Fruit fly (Drosophila melanogaster) whole organism, embryonic: ENCODE measurements around the gene Ids.

Source experiments
- Abd-B ChIP-seq: fragments of 200-800 bp; sonication (Bioruptor generic); optimal IDR thresholded peaks from 2 replicates; lab custom pipeline; 2018; ENCODE audit warnings: missing biosample characterization, mild to moderate bottlenecking, missing genetic modification characterization, moderate library complexity
- Aef1 ChIP-seq: fragments of 200-800 bp; sonication (Bioruptor generic); IDR thresholded peaks from 3 replicates; pipeline ENCODE4 v1.3.6; 2022; ENCODE audit warnings: missing biosample characterization, missing genetic modification characterization
- BtbVII ChIP-seq: fragments of 200-800 bp; sonication (Bioruptor generic); optimal IDR thresholded peaks from 3 replicates; lab custom pipeline; 2017; ENCODE audit warnings: missing biosample characterization, mild to moderate bottlenecking, missing genetic modification characterization
- CG1024 ChIP-seq: fragments of 200-800 bp; sonication (Bioruptor generic); IDR thresholded peaks from 2 replicates; pipeline ENCODE4 v1.3.6; 2022; ENCODE audit warnings: missing biosample characterization, missing genetic modification characterization
- CG11398 ChIP-seq: fragments of 200-800 bp; sonication (Bioruptor generic); optimal IDR thresholded peaks from 2 replicates; lab custom pipeline; 2016; ENCODE audit warnings: missing biosample characterization, missing genetic modification characterization
- CG11560 ChIP-seq: fragments of 200-800 bp; sonication (Bioruptor generic); IDR thresholded peaks from 3 replicates; pipeline ENCODE4 v1.3.6; 2022; ENCODE audit warnings: missing biosample characterization, missing genetic modification characterization
- CG11723 ChIP-seq: fragments of 200-800 bp; sonication (Bioruptor generic); optimal IDR thresholded peaks from 2 replicates; lab custom pipeline; 2017; ENCODE audit warnings: missing biosample characterization, mild to moderate bottlenecking, missing genetic modification characterization
- CG13296 ChIP-seq: fragments of 200-800 bp; sonication (Bioruptor generic); optimal IDR thresholded peaks from 3 replicates; lab custom pipeline; 2018; ENCODE audit warnings: missing biosample characterization, mild to moderate bottlenecking, missing genetic modification characterization
- CG13894 ChIP-seq: fragments of 200-800 bp; sonication (Bioruptor generic); optimal IDR thresholded peaks from 3 replicates; lab custom pipeline; 2018; ENCODE audit warnings: missing biosample characterization, mild to moderate bottlenecking, missing genetic modification characterization, moderate library complexity
- CG1647 ChIP-seq: fragments of 200-800 bp; sonication (Bioruptor generic); optimal IDR thresholded peaks from 3 replicates; lab custom pipeline; 2016; ENCODE audit warnings: missing biosample characterization, missing genetic modification characterization
- CG17912 ChIP-seq: fragments of 200-800 bp; sonication (Bioruptor generic); optimal IDR thresholded peaks from 2 replicates; lab custom pipeline; 2018; ENCODE audit warnings: missing biosample characterization, mild to moderate bottlenecking, missing genetic modification characterization
- CG18011 ChIP-seq: fragments of 200-800 bp; sonication (Bioruptor generic); optimal IDR thresholded peaks from 2 replicates; lab custom pipeline; 2017; ENCODE audit warnings: missing biosample characterization, missing genetic modification characterization, mild to moderate bottlenecking, moderate library complexity, missing genotype
- CG2875 ChIP-seq: fragments of 200-800 bp; sonication (Bioruptor generic); optimal IDR thresholded peaks from 2 replicates; lab custom pipeline; 2017; ENCODE audit warnings: missing biosample characterization, mild to moderate bottlenecking, missing genetic modification characterization, missing genetic modification reagents
- CG31365 ChIP-seq: fragments of 200-800 bp; sonication (Bioruptor generic); optimal IDR thresholded peaks from 2 replicates; lab custom pipeline; 2018; ENCODE audit warnings: missing biosample characterization, mild to moderate bottlenecking, missing genetic modification characterization
- CG32767 ChIP-seq: fragments of 200-800 bp; sonication (Bioruptor generic); IDR thresholded peaks from 2 replicates; pipeline ENCODE4 v1.3.6; 2022; ENCODE audit warnings: missing biosample characterization, missing genetic modification characterization
- CG34422 ChIP-seq: fragments of 200-800 bp; sonication (Bioruptor generic); IDR thresholded peaks from 3 replicates; pipeline ENCODE4 v1.3.6; 2022; ENCODE audit warnings: missing biosample characterization, missing genetic modification characterization
- CG3838 ChIP-seq: fragments of 200-800 bp; sonication (Bioruptor generic); optimal IDR thresholded peaks from 3 replicates; lab custom pipeline; 2016; ENCODE audit warnings: missing biosample characterization, missing genetic modification characterization
- CG4617 ChIP-seq: fragments of 200-800 bp; sonication (Bioruptor generic); optimal IDR thresholded peaks from 3 replicates; lab custom pipeline; 2016; ENCODE audit warnings: missing biosample characterization, missing genetic modification characterization, borderline replicate concordance
- CG8478 ChIP-seq: fragments of >200 bp; optimal IDR thresholded peaks from 2 replicates; lab custom pipeline; 2018
- Chrac-16 ChIP-seq: fragments of 200-800 bp; sonication (Bioruptor generic); optimal IDR thresholded peaks from 3 replicates; lab custom pipeline; 2016; ENCODE audit warnings: missing biosample characterization, missing genetic modification characterization
- CrebB ChIP-seq: fragments of 200-800 bp; sonication (Bioruptor generic); optimal IDR thresholded peaks from 3 replicates; lab custom pipeline; 2018; ENCODE audit warnings: missing biosample characterization, mild to moderate bottlenecking, missing genetic modification characterization
- D19A ChIP-seq: fragments of 200-800 bp; optimal IDR thresholded peaks from 3 replicates; lab custom pipeline; 2019; ENCODE audit warnings: missing biosample characterization, mild to moderate bottlenecking, missing genetic modification characterization, moderate library complexity
- Dad ChIP-seq: fragments of 200-800 bp; sonication (Bioruptor generic); optimal IDR thresholded peaks from 3 replicates; lab custom pipeline; 2016; ENCODE audit warnings: missing biosample characterization, missing genetic modification characterization
- Doc2 ChIP-seq: fragments of 200-800 bp; sonication (Bioruptor generic); IDR thresholded peaks from 2 replicates; pipeline ENCODE4 v1.3.6; 2022; ENCODE audit warnings: missing biosample characterization, missing genetic modification characterization
- ERR ChIP-seq: fragments of 200-800 bp; sonication (Bioruptor generic); optimal IDR thresholded peaks from 2 replicates; lab custom pipeline; 2016; ENCODE audit warnings: missing biosample characterization, missing genetic modification characterization
- Elba2 ChIP-seq: fragments of 200-800 bp; sonication (Bioruptor generic); optimal IDR thresholded peaks from 3 replicates; lab custom pipeline; 2016; ENCODE audit warnings: missing biosample characterization, missing genetic modification characterization
- Ets65A ChIP-seq: fragments of 200-800 bp; sonication (Bioruptor generic); peaks from one replicate; lab custom pipeline; 2016; ENCODE audit warnings: missing biosample characterization, missing genetic modification characterization
- HLHmδ ChIP-seq: fragments of 200-800 bp; sonication (Bioruptor generic); optimal IDR thresholded peaks from 2 replicates; lab custom pipeline; 2018; ENCODE audit warnings: missing biosample characterization, mild to moderate bottlenecking, missing genetic modification characterization, moderate library complexity
- Hey ChIP-seq: fragments of 200-800 bp; sonication (Bioruptor generic); optimal IDR thresholded peaks from 3 replicates; lab custom pipeline; 2018; ENCODE audit warnings: missing biosample characterization, mild to moderate bottlenecking, missing genetic modification characterization
- Hmr ChIP-seq: fragments of 200-800 bp; sonication (Bioruptor generic); optimal IDR thresholded peaks from 3 replicates; lab custom pipeline; 2017; ENCODE audit warnings: mild to moderate bottlenecking, missing biosample characterization, missing genetic modification reagents, missing genetic modification characterization
- Hr39 ChIP-seq: fragments of >200 bp; optimal IDR thresholded peaks from 2 replicates; lab custom pipeline; 2017
- Lim3 ChIP-seq: fragments of 200-800 bp; sonication (Bioruptor generic); IDR thresholded peaks from 2 replicates; pipeline ENCODE4 v1.3.6; 2022; ENCODE audit warnings: missing biosample characterization, missing genetic modification characterization
- PHDP ChIP-seq: fragments of 200-800 bp; sonication (Bioruptor generic); optimal IDR thresholded peaks from 3 replicates; lab custom pipeline; 2018; ENCODE audit warnings: missing biosample characterization, mild to moderate bottlenecking, missing genetic modification characterization, moderate library complexity
- Sry-β ChIP-seq: fragments of 200-800 bp; sonication (Bioruptor generic); optimal IDR thresholded peaks from 2 replicates; lab custom pipeline; 2018; ENCODE audit warnings: missing biosample characterization, mild to moderate bottlenecking, missing genetic modification characterization, moderate library complexity
- Usf ChIP-seq: fragments of 200-800 bp; sonication (Bioruptor generic); optimal IDR thresholded peaks from 2 replicates; lab custom pipeline; 2017; ENCODE audit warnings: missing genotype, missing biosample characterization, missing genetic modification characterization
- ab ChIP-seq: fragments of 200-800 bp; sonication (Bioruptor generic); optimal IDR thresholded peaks from 2 replicates; lab custom pipeline; 2016; ENCODE audit warnings: missing biosample characterization, missing genetic modification characterization
- ac ChIP-seq: fragments of 200-800 bp; sonication (Bioruptor generic); optimal IDR thresholded peaks from 3 replicates; lab custom pipeline; 2017; ENCODE audit warnings: missing biosample characterization, mild to moderate bottlenecking, missing genetic modification characterization
- ara ChIP-seq: fragments of 200-800 bp; sonication (Bioruptor generic); IDR thresholded peaks from 2 replicates; pipeline ENCODE4 v1.3.6; 2022; ENCODE audit warnings: missing biosample characterization, missing genetic modification characterization
- az2 ChIP-seq: fragments of 200-800 bp; sonication (Bioruptor generic); optimal IDR thresholded peaks from 3 replicates; lab custom pipeline; 2016; ENCODE audit warnings: missing biosample characterization, missing genetic modification characterization
- br ChIP-seq: fragments of >200 bp; optimal IDR thresholded peaks from 2 replicates; lab custom pipeline; 2017
- crol ChIP-seq: fragments of 200-800 bp; sonication (Bioruptor generic); IDR thresholded peaks from 2 replicates; pipeline ENCODE4 v1.3.6; 2022; ENCODE audit warnings: missing biosample characterization, missing genetic modification characterization
- esg ChIP-seq: fragments of 200-800 bp; sonication (Bioruptor generic); conservative IDR thresholded peaks from 2 replicates; pipeline ENCODE4 v1.3.6; 2022; ENCODE audit warnings: missing biosample characterization, missing genetic modification characterization
- grau ChIP-seq: fragments of 200-800 bp; optimal IDR thresholded peaks from 3 replicates; lab custom pipeline; 2019; ENCODE audit warnings: missing biosample characterization, mild to moderate bottlenecking, missing genetic modification characterization, moderate library complexity
- grn ChIP-seq: fragments of 200-800 bp; sonication (Bioruptor generic); optimal IDR thresholded peaks from 3 replicates; lab custom pipeline; 2017; ENCODE audit warnings: missing biosample characterization, missing genetic modification characterization
- lov ChIP-seq, 2 experiments: fragments of 200-800 bp in 1 of 2; fragments of >200 bp in 1 of 2; sonication (Bioruptor generic) in 1 of 2; IDR thresholded peaks in 1 of 2; optimal IDR thresholded peaks in 1 of 2; 2 replicates in 1 of 2; 3 replicates in 1 of 2; pipeline versions ENCODE4 v1.3.6 to Lab custom; 2017 to 2022; ENCODE audit warnings: missing biosample characterization in 1 of 2, missing genetic modification characterization in 1 of 2
- luna ChIP-seq: fragments of 200-800 bp; sonication (Bioruptor generic); optimal IDR thresholded peaks from 2 replicates; lab custom pipeline; 2016; ENCODE audit warnings: missing biosample characterization, missing genetic modification characterization
- onecut ChIP-seq: fragments of 200-800 bp; sonication (Bioruptor generic); IDR thresholded peaks from 2 replicates; pipeline ENCODE4 v1.3.6; 2022; ENCODE audit warnings: missing biosample characterization, missing genetic modification characterization
- pb ChIP-seq: fragments of 200-800 bp; sonication (Bioruptor generic); optimal IDR thresholded peaks from 3 replicates; lab custom pipeline; 2016; ENCODE audit warnings: missing biosample characterization, missing genetic modification characterization
- peb ChIP-seq: fragments of 200-800 bp; sonication (Bioruptor generic); IDR thresholded peaks from 2 replicates; pipeline ENCODE4 v1.3.6; 2022; ENCODE audit warnings: missing biosample characterization, missing genetic modification characterization
- scrt ChIP-seq: fragments of 200-800 bp; sonication (Bioruptor generic); optimal IDR thresholded peaks from 2 replicates; lab custom pipeline; 2018; ENCODE audit warnings: missing biosample characterization, mild to moderate bottlenecking, missing genetic modification characterization, moderate library complexity

Gene Ids

dm6 chr3L:3418207-3419086 lies 40.4 kb downstream of the Ids start (continued):
- TF ChIP-seq CG3838 (peak; percentile 46), crol (GFP tag; lab: Robert Waterston, UW) (peak; percentile 100), CG2875 (GFP tag; lab: Kevin White, UChicago) (peak; percentile 41), peb (peak; percentile 39; the same call in 1 of the 2 replicates), Hmr (GFP tag; lab: Kevin White, UChicago) (peak; percentile 77), ara (peak; percentile 78), Chrac-16 (GFP tag; lab: Kevin White, UChicago) (peak; percentile 30), CG11723 (GFP tag; lab: Kevin White, UChicago) (peak; percentile 65), CG1647 (GFP tag; lab: Kevin White, UChicago) (peak; percentile 26), CG17912 (GFP tag; lab: Kevin White, UChicago) (peak; percentile 93), Doc2 (GFP tag; lab: Robert Waterston, UW) (no peak), Elba2 (GFP tag; lab: Kevin White, UChicago) (no peak), Usf (peak; percentile 21), Dad (GFP tag; lab: Kevin White, UChicago) (peak; percentile 69), D19A (tag; lab: Kevin White, UChicago) (peak; percentile 40), az2 (peak; percentile 43), Hr39 (lab: Kevin White, UChicago) (no peak), br (no peak), CrebB (tag; lab: Kevin White, UChicago) (peak; percentile 37), CG34422 (peak; percentile 63), CG18011 (peak; percentile 11), Aef1 (GFP tag; lab: Robert Waterston, UW) (peak; percentile 79), CG31365 (tag; lab: Kevin White, UChicago) (peak; percentile 60), HLHmδ (peak; percentile 88), scrt (GFP tag; lab: Kevin White, UChicago) (peak; percentile 70), CG11560 (tag; lab: Robert Waterston, UW) (peak; percentile 52; the same call in 1 of the 3 replicates), Abd-B (GFP tag; lab: Kevin White, UChicago) (peak; percentile 30), Hey (tag; lab: Kevin White, UChicago) (peak; percentile 86), esg (GFP tag; lab: Robert Waterston, UW) (peak; percentile 79), pb (GFP tag; lab: Kevin White, UChicago) (peak; percentile 45), Ets65A (GFP tag; lab: Kevin White, UChicago) (peak; percentile 93), ERR (GFP tag; lab: Kevin White, UChicago) (peak; percentile 63), ac (GFP tag; lab: Kevin White, UChicago) (no peak), BtbVII (peak; percentile 77), grau (tag; lab: Kevin White, UChicago) (peak; percentile 63), CG11398 (GFP tag; lab: Kevin White, UChicago) (peak; percentile 34), PHDP (tag; lab: Kevin White, UChicago) (peak; percentile 69), ab (no peak), CG8478 (no peak), luna (GFP tag; lab: Kevin White, UChicago) (peak; percentile 5), onecut (GFP tag; lab: Robert Waterston, UW) (peak; percentile 57), CG13296 (GFP tag; lab: Kevin White, UChicago) (peak; percentile 79), CG4617 (no peak), Sry-β (GFP tag; lab: Kevin White, UChicago) (peak; percentile 22), grn (GFP tag; lab: Kevin White, UChicago) (peak; percentile 18), CG1024 (GFP tag; lab: Robert Waterston, UW) (peak; percentile 62), Lim3 (GFP tag; lab: Robert Waterston, UW) (peak; percentile 26; the same call in 1 of the 2 replicates), lov (optimal IDR thresholded peaks at IDR 0.05; lab: Kevin White, UChicago) (no peak), lov (GFP tag; IDR thresholded peaks at IDR 0.05; lab: Robert Waterston, UW) (peak; percentile 66; the same call in 1 of the 3 replicates), CG13894 (peak; percentile 95), CG32767 (peak; percentile 59)
